Worm (Caenorhabditis elegans) whole organism, L4 larva: ENCODE data around the gene erfa-1.

ENCODE experiments used
- F37D6.2 ChIP-seq: sonication (generic microtip); optimal IDR thresholded peaks from 2 replicates; lab custom pipeline; 2016; ENCODE audit warnings: mild to moderate bottlenecking, missing genetic modification characterization, missing compliant biosample characterization
- F44E2.7 ChIP-seq: fragments of 200-800 bp; sonication (Bioruptor generic); IDR thresholded peaks from 2 replicates; pipeline ENCODE4 v2.1.2; 2022; ENCODE audit warnings: missing genetic modification characterization, missing compliant biosample characterization
- F49E8.2 ChIP-seq: sonication (generic microtip); optimal IDR thresholded peaks from 2 replicates; lab custom pipeline; 2016; ENCODE audit warnings: missing compliant biosample characterization, mild to moderate bottlenecking, missing genetic modification characterization, borderline replicate concordance
- Y5F2A.4 ChIP-seq: fragments of 200-800 bp; sonication (Bioruptor generic); optimal IDR thresholded peaks from 2 replicates; lab custom pipeline; 2018; ENCODE audit warnings: mild to moderate bottlenecking, missing genetic modification characterization, missing compliant biosample characterization
- ZK546.5 ChIP-seq, 2 experiments: sonication (generic microtip); optimal IDR thresholded peaks; 2 replicates each; lab custom pipeline; 2017; ENCODE audit warnings: missing biosample characterization in 2 of 2, missing genetic modification characterization in 2 of 2
- arid-1 ChIP-seq: fragments of 200-800 bp; sonication (Bioruptor generic); conservative IDR thresholded peaks from 2 replicates; pipeline ENCODE4 v1.3.6; 2022; ENCODE audit warnings: missing genetic modification reagents, missing genetic modification characterization, missing compliant biosample characterization
- attf-4 ChIP-seq: sonication (generic microtip); optimal IDR thresholded peaks from 3 replicates; lab custom pipeline; 2017; ENCODE audit warnings: missing biosample characterization, missing genetic modification characterization
- ceh-28 ChIP-seq: fragments of 150-350 bp; optimal IDR thresholded peaks from 2 replicates; lab custom pipeline; 2014; ENCODE audit warnings: missing biosample characterization, missing genetic modification reagents, missing genetic modification characterization
- ceh-32 ChIP-seq: sonication (generic microtip); optimal IDR thresholded peaks from 2 replicates; lab custom pipeline; 2016; ENCODE audit warnings: mild to moderate bottlenecking, missing genetic modification characterization, missing compliant biosample characterization; ENCODE audit not compliant: poor library complexity
- ceh-82 ChIP-seq: sonication (generic microtip); optimal IDR thresholded peaks from 2 replicates; lab custom pipeline; 2017; ENCODE audit warnings: missing biosample characterization, missing genetic modification characterization
- ces-1 ChIP-seq: fragments of 150-350 bp; sonication (generic microtip); optimal IDR thresholded peaks from 4 replicates; lab custom pipeline; 2014; ENCODE audit warnings: missing biosample characterization, missing genetic modification reagents, missing genetic modification characterization
- cey-2 ChIP-seq: sonication (generic microtip); optimal IDR thresholded peaks from 3 replicates; lab custom pipeline; 2017; ENCODE audit warnings: missing genetic modification characterization, mild to moderate bottlenecking, missing compliant biosample characterization, antibody characterized with exemption, borderline replicate concordance; ENCODE audit not compliant: insufficient read depth
- daf-12 ChIP-seq: fragments of 150-350 bp; optimal IDR thresholded peaks from 2 replicates; lab custom pipeline; 2014; ENCODE audit warnings: missing biosample characterization, missing genetic modification reagents, missing genetic modification characterization
- daf-19 ChIP-seq: fragments of 200-800 bp; sonication (Bioruptor generic); conservative IDR thresholded peaks from 2 replicates; pipeline ENCODE4 v1.3.6; 2022; ENCODE audit warnings: missing genetic modification characterization, missing compliant biosample characterization
- daf-8 ChIP-seq: fragments of 200-800 bp; sonication (Bioruptor generic); IDR thresholded peaks from 2 replicates; pipeline ENCODE4 v1.3.6; 2022; ENCODE audit warnings: missing genetic modification characterization, missing compliant biosample characterization
- dmd-9 ChIP-seq: fragments of 200-800 bp; sonication (Bioruptor generic); IDR thresholded peaks from 2 replicates; pipeline ENCODE4 v1.3.6; 2022; ENCODE audit warnings: missing genetic modification reagents, missing genetic modification characterization, missing compliant biosample characterization
- dve-1 ChIP-seq: sonication (generic microtip); optimal IDR thresholded peaks from 2 replicates; lab custom pipeline; 2017; ENCODE audit warnings: antibody characterized with exemption, mild to moderate bottlenecking, missing genetic modification characterization, missing compliant biosample characterization; ENCODE audit not compliant: insufficient read depth
- gei-8 ChIP-seq: fragments of 200-800 bp; sonication (Bioruptor generic); optimal IDR thresholded peaks from 2 replicates; lab custom pipeline; 2018; ENCODE audit warnings: mild to moderate bottlenecking, missing genetic modification characterization, missing compliant biosample characterization
- hif-1 ChIP-seq, 2 experiments: sonication (generic microtip); optimal IDR thresholded peaks; 2 replicates each; lab custom pipeline; 2016 to 2017; ENCODE audit warnings: missing compliant biosample characterization in 2 of 2, missing genetic modification characterization in 2 of 2, missing genetic modification reagents in 2 of 2, missing genotype in 2 of 2, mild to moderate bottlenecking in 1 of 2
- hlh-11 ChIP-seq: fragments of 200-800 bp; sonication (Bioruptor generic); optimal IDR thresholded peaks from 2 replicates; lab custom pipeline; 2018; ENCODE audit warnings: mild to moderate bottlenecking, missing genetic modification characterization, missing compliant biosample characterization
- hlh-30 ChIP-seq: sonication (generic microtip); optimal IDR thresholded peaks from 2 replicates; lab custom pipeline; 2017; ENCODE audit warnings: antibody characterized with exemption, mild to moderate bottlenecking, missing genetic modification characterization, missing compliant biosample characterization; ENCODE audit not compliant: insufficient read depth
- hmg-1.1 ChIP-seq: fragments of 200-800 bp; sonication (Bioruptor generic); IDR thresholded peaks from 2 replicates; pipeline ENCODE4 v1.3.6; 2022; ENCODE audit warnings: missing genetic modification reagents, missing genetic modification characterization, missing compliant biosample characterization
- lin-15B ChIP-seq: fragments of 150-350 bp; sonication (generic microtip); optimal IDR thresholded peaks from 3 replicates; lab custom pipeline; 2014; ENCODE audit warnings: missing biosample characterization, missing genetic modification characterization
- lin-29 ChIP-seq: fragments of 200-800 bp; sonication (Bioruptor generic); IDR thresholded peaks from 2 replicates; pipeline ENCODE4 v1.3.6; 2022; ENCODE audit warnings: missing genetic modification reagents, missing genetic modification characterization, missing compliant biosample characterization
- lin-39 ChIP-seq: fragments of 150-350 bp; optimal IDR thresholded peaks from 2 replicates; lab custom pipeline; 2014; ENCODE audit warnings: missing biosample characterization, missing genetic modification reagents, missing genetic modification characterization
- madf-9 ChIP-seq: fragments of 200-800 bp; sonication (Bioruptor generic); conservative IDR thresholded peaks from 2 replicates; pipeline ENCODE4 v1.3.6; 2022; ENCODE audit warnings: missing genetic modification reagents, missing genetic modification characterization, missing compliant biosample characterization
- mep-1 ChIP-seq: fragments of 150-350 bp; sonication (generic microtip); optimal IDR thresholded peaks from 3 replicates; lab custom pipeline; 2014; ENCODE audit warnings: missing biosample characterization, missing genetic modification characterization
- mxl-2 ChIP-seq: fragments of 200-800 bp; sonication (Bioruptor generic); conservative IDR thresholded peaks from 2 replicates; pipeline ENCODE4 v1.3.6; 2022; ENCODE audit warnings: missing genetic modification reagents, missing genetic modification characterization, missing compliant biosample characterization
- mxl-3 ChIP-seq: fragments of 200-800 bp; sonication (Bioruptor generic); optimal IDR thresholded peaks from 2 replicates; lab custom pipeline; 2018; ENCODE audit warnings: mild to moderate bottlenecking, missing genetic modification characterization, missing compliant biosample characterization
- nhr-102 ChIP-seq: sonication (generic microtip); optimal IDR thresholded peaks from 2 replicates; lab custom pipeline; 2016; ENCODE audit warnings: mild to moderate bottlenecking, missing genetic modification characterization, moderate library complexity, missing compliant biosample characterization
- nhr-111 ChIP-seq: fragments of 200-800 bp; sonication (Bioruptor generic); optimal IDR thresholded peaks from 2 replicates; lab custom pipeline; 2018; ENCODE audit warnings: mild to moderate bottlenecking, missing genetic modification characterization, missing compliant biosample characterization
- nhr-28 ChIP-seq: fragments of 150-350 bp; optimal IDR thresholded peaks from 2 replicates; lab custom pipeline; 2014; ENCODE audit warnings: missing biosample characterization, missing genetic modification characterization
- pha-4 ChIP-seq, 2 experiments: fragments of 150-350 bp in 1 of 2; fragments of 200-800 bp in 1 of 2; sonication (Bioruptor generic) in 1 of 2; IDR thresholded peaks in 1 of 2; optimal IDR thresholded peaks in 1 of 2; 2 replicates each; pipeline versions ENCODE4 v1.3.6 to Lab custom; 2014 to 2022; ENCODE audit warnings: missing genetic modification characterization in 2 of 2, missing genetic modification reagents in 2 of 2, missing biosample characterization in 1 of 2, missing compliant biosample characterization in 1 of 2
- php-3 ChIP-seq: fragments of 200-800 bp; sonication (Bioruptor generic); IDR thresholded peaks from 2 replicates; pipeline ENCODE4 v1.3.6; 2022; ENCODE audit warnings: missing genetic modification reagents, missing genetic modification characterization, missing compliant biosample characterization
- pqm-1 ChIP-seq: sonication (generic microtip); optimal IDR thresholded peaks from 2 replicates; lab custom pipeline; 2017; ENCODE audit warnings: missing biosample characterization, missing genetic modification characterization
- sdz-12 ChIP-seq: fragments of 200-800 bp; sonication (Bioruptor generic); optimal IDR thresholded peaks from 2 replicates; lab custom pipeline; 2018; ENCODE audit warnings: mild to moderate bottlenecking, missing genetic modification characterization, missing compliant biosample characterization
- skn-1 ChIP-seq: fragments of 150-350 bp; optimal IDR thresholded peaks from 2 replicates; lab custom pipeline; 2014; ENCODE audit warnings: missing biosample characterization, missing genetic modification characterization
- snpc-1.2 ChIP-seq: fragments of 200-800 bp; sonication (Bioruptor generic); IDR thresholded peaks from 2 replicates; pipeline ENCODE4 v1.3.6; 2022; ENCODE audit warnings: missing genetic modification reagents, missing genetic modification characterization, missing compliant biosample characterization
- snpc-4 ChIP-seq: fragments of 150-350 bp; optimal IDR thresholded peaks from 2 replicates; lab custom pipeline; 2014; ENCODE audit warnings: missing biosample characterization, missing genetic modification characterization
- spr-1 ChIP-seq: sonication (generic microtip); optimal IDR thresholded peaks from 2 replicates; lab custom pipeline; 2016; ENCODE audit warnings: mild to moderate bottlenecking, missing genetic modification characterization, missing compliant biosample characterization
- spr-3 ChIP-seq: fragments of 200-800 bp; sonication (Bioruptor generic); optimal IDR thresholded peaks from 2 replicates; lab custom pipeline; 2018; ENCODE audit warnings: mild to moderate bottlenecking, missing genetic modification characterization, missing compliant biosample characterization
- tra-1 ChIP-seq: fragments of 200-800 bp; sonication (Bioruptor generic); IDR thresholded peaks from 2 replicates; pipeline ENCODE4 v1.3.6; 2022; ENCODE audit warnings: missing genetic modification reagents, missing genetic modification characterization, missing compliant biosample characterization
- unc-130 ChIP-seq: sonication (generic microtip); optimal IDR thresholded peaks from 2 replicates; lab custom pipeline; 2016; ENCODE audit warnings: missing genetic modification reagents, missing genetic modification characterization, missing compliant biosample characterization
- unc-62 ChIP-seq, 3 experiments: fragments of 150-350 bp in 1 of 3; sonication (generic microtip); optimal IDR thresholded peaks in 2 of 3; peaks in 1 of 3; 1 replicate in 1 of 3; 2 replicates in 2 of 3; lab custom pipeline; 2014 to 2017; ENCODE audit warnings: missing biosample characterization in 3 of 3, missing genetic modification characterization in 3 of 3, missing genetic modification reagents in 3 of 3, missing genotype in 1 of 3
- zfp-2 ChIP-seq: sonication (generic microtip); optimal IDR thresholded peaks from 2 replicates; lab custom pipeline; 2016; ENCODE audit warnings: mild to moderate bottlenecking, missing genetic modification characterization, missing compliant biosample characterization
- zip-2 ChIP-seq: fragments of 150-350 bp; optimal IDR thresholded peaks from 2 replicates; lab custom pipeline; 2014; ENCODE audit warnings: missing biosample characterization, missing genetic modification characterization
- ztf-11 ChIP-seq: fragments of 150-350 bp; optimal IDR thresholded peaks from 2 replicates; lab custom pipeline; 2014; ENCODE audit warnings: missing biosample characterization, missing genetic modification characterization
- ztf-7 ChIP-seq: fragments of 150-350 bp; optimal IDR thresholded peaks from 2 replicates; lab custom pipeline; 2014; ENCODE audit warnings: missing biosample characterization, missing genetic modification characterization

erfa-1 gene

ce11 chrV:6433446-6434178 is at the start of gene erfa-1, which contains the start of gene gad-1:
erfa-1 (plus strand) TSS chrV:6434128.
gad-1 (minus strand) TSS chrV:6433496.
- TF ChIP-seq daf-19 (GFP tag; lab: Robert Waterston, UW), result no peak
- no peak for TF ChIP-seq ces-1 (GFP tag; lab: Kevin White, UChicago)
- no peak for TF ChIP-seq Y5F2A.4 (GFP tag; lab: Kevin White, UChicago)
- no peak for TF ChIP-seq arid-1 (GFP tag; lab: Robert Waterston, UW)
- TF ChIP-seq lin-39 (tag; lab: Kevin White, UChicago), result no peak
- TF ChIP-seq ceh-28, result peak; percentile 56
- TF ChIP-seq spr-1 (tag; lab: Kevin White, UChicago), result no peak
- TF ChIP-seq snpc-4 (tag; lab: Kevin White, UChicago), result no peak
- TF ChIP-seq hlh-11 (tag; lab: Kevin White, UChicago), result peak; percentile 14
- TF ChIP-seq nhr-28 (tag; lab: Kevin White, UChicago), result peak; percentile 52
- no peak for TF ChIP-seq mxl-3 (GFP tag; lab: Kevin White, UChicago)
- TF ChIP-seq ZK546.5 (tag; optimal IDR thresholded peaks at IDR 0.05; lab: Kevin White, UChicago), result no peak
- TF ChIP-seq zip-2, result peak; percentile 70
- TF ChIP-seq mxl-2 (GFP tag; lab: Robert Waterston, UW), result no peak
- no peak for TF ChIP-seq cey-2 (tag; lab: Kevin White, UChicago)
- peak in 1 of 2 experiments; percentile 75 for TF ChIP-seq hif-1 (tag; optimal IDR thresholded peaks at IDR 0.05; lab: Kevin White, UChicago)
- TF ChIP-seq madf-9 (GFP tag; lab: Robert Waterston, UW), result no peak
- TF ChIP-seq daf-8 (GFP tag; lab: Robert Waterston, UW), result no peak
- no peak for TF ChIP-seq tra-1 (GFP tag; lab: Robert Waterston, UW)
- no peak for TF ChIP-seq ztf-7
- TF ChIP-seq hlh-30, result peak; percentile 48
- no peak for TF ChIP-seq attf-4 (tag; lab: Kevin White, UChicago)
- TF ChIP-seq F49E8.2, result no peak
- TF ChIP-seq spr-3 (GFP tag; lab: Kevin White, UChicago), result no peak
- TF ChIP-seq lin-15B (tag; lab: Kevin White, UChicago), result no peak
- TF ChIP-seq lin-29, result no peak
- no peak for TF ChIP-seq skn-1 (tag; lab: Kevin White, UChicago)
- no peak for TF ChIP-seq ztf-11 (tag; lab: Kevin White, UChicago)
- peak; percentile 75 for TF ChIP-seq unc-130 (GFP tag; lab: Kevin White, UChicago)
- TF ChIP-seq nhr-111, result no peak
- TF ChIP-seq daf-12 (tag; lab: Kevin White, UChicago), result no peak
- TF ChIP-seq F44E2.7 (GFP tag; lab: Robert Waterston, UW), result no peak
- no peak for TF ChIP-seq pqm-1
- no peak for TF ChIP-seq zfp-2 (tag; lab: Kevin White, UChicago)
- no peak for TF ChIP-seq ceh-32
- peak; percentile 62 for TF ChIP-seq mep-1 (tag; lab: Kevin White, UChicago)
- TF ChIP-seq php-3 (GFP tag; lab: Robert Waterston, UW), result no peak
- peak; percentile 63 for TF ChIP-seq dve-1 (tag; lab: Kevin White, UChicago)
- no peak for TF ChIP-seq pha-4 (GFP tag; IDR thresholded peaks at IDR 0.05; lab: Robert Waterston, UW)
- TF ChIP-seq pha-4 (tag; optimal IDR thresholded peaks at IDR 0.05; lab: Kevin White, UChicago), result no peak
- TF ChIP-seq nhr-102 (tag; lab: Kevin White, UChicago), result no peak
- TF ChIP-seq gei-8, result no peak
- no peak for TF ChIP-seq dmd-9
- peak in 1 of 2 experiments; percentile 57 for TF ChIP-seq unc-62 (GFP tag; optimal IDR thresholded peaks at IDR 0.05 in 1 of 2; lab: Kevin White, UChicago)
- no peak for TF ChIP-seq unc-62 (tag; optimal IDR thresholded peaks at IDR 0.05; lab: Kevin White, UChicago)
- TF ChIP-seq snpc-1.2 (GFP tag; lab: Robert Waterston, UW), result no peak
- TF ChIP-seq sdz-12 (GFP tag; lab: Kevin White, UChicago), result no peak
- TF ChIP-seq ceh-82 (tag; lab: Kevin White, UChicago), result no peak
- no peak for TF ChIP-seq hmg-1.1 (GFP tag; lab: Robert Waterston, UW)
- TF ChIP-seq F37D6.2 (tag; lab: Kevin White, UChicago), result no peak
